Fruit fly (Drosophila melanogaster) whole organism, prepupa: ENCODE results near the gene LeuRS.
A peak's percentile ranks its signal among the peaks of the same experiment; 100 is the strongest.

Experiments
- CG10631 ChIP-seq: fragments of 200-800 bp; sonication (Bioruptor generic); optimal IDR thresholded peaks from 2 replicates; lab custom pipeline; 2016; ENCODE audit warnings: missing biosample characterization, missing genetic modification characterization
- CG10669 ChIP-seq: fragments of 200-800 bp; sonication (Bioruptor generic); optimal IDR thresholded peaks from 3 replicates; lab custom pipeline; 2018; ENCODE audit warnings: missing biosample characterization, mild to moderate bottlenecking, missing genetic modification characterization, moderate library complexity
- CG11294 ChIP-seq: fragments of 200-800 bp; sonication (Bioruptor generic); IDR thresholded peaks from 2 replicates; pipeline ENCODE4 v1.3.6; 2022; ENCODE audit warnings: missing biosample characterization, missing genetic modification characterization
- CG11762 ChIP-seq: fragments of 200-800 bp; sonication (Bioruptor generic); optimal IDR thresholded peaks from 3 replicates; lab custom pipeline; 2016; ENCODE audit warnings: missing biosample characterization, missing genetic modification characterization; ENCODE audit not compliant: insufficient read depth
- CG1621 ChIP-seq: fragments of 200-800 bp; sonication (Bioruptor generic); optimal IDR thresholded peaks from 3 replicates; lab custom pipeline; 2018; ENCODE audit warnings: missing biosample characterization, mild to moderate bottlenecking, missing genetic modification characterization
- CG16779 ChIP-seq: fragments of 200-800 bp; sonication (Bioruptor generic); optimal IDR thresholded peaks from 3 replicates; lab custom pipeline; 2017; ENCODE audit warnings: missing biosample characterization, mild to moderate bottlenecking, missing genetic modification characterization
- CG3032 ChIP-seq: fragments of 200-800 bp; optimal IDR thresholded peaks from 2 replicates; lab custom pipeline; 2019; ENCODE audit warnings: missing biosample characterization, mild to moderate bottlenecking, missing genetic modification characterization, moderate library complexity
- CG31627 ChIP-seq: fragments of 200-800 bp; sonication (Bioruptor generic); optimal IDR thresholded peaks from 3 replicates; lab custom pipeline; 2016; ENCODE audit warnings: missing biosample characterization, missing genetic modification characterization
- CG32006 ChIP-seq: fragments of 200-800 bp; sonication (Bioruptor generic); optimal IDR thresholded peaks from 3 replicates; lab custom pipeline; 2017; ENCODE audit warnings: missing biosample characterization, mild to moderate bottlenecking, missing genetic modification characterization
- CG34406 ChIP-seq: fragments of 200-800 bp; sonication (Bioruptor generic); optimal IDR thresholded peaks from 3 replicates; lab custom pipeline; 2016; ENCODE audit warnings: missing biosample characterization, missing genetic modification characterization
- CG3919 ChIP-seq: fragments of 200-800 bp; sonication (Bioruptor generic); optimal IDR thresholded peaks from 3 replicates; lab custom pipeline; 2016; ENCODE audit warnings: missing biosample characterization, missing genetic modification characterization
- CG6163 ChIP-seq: fragments of 200-800 bp; sonication (Bioruptor generic); IDR thresholded peaks from 3 replicates; pipeline ENCODE4 v1.3.6; 2022; ENCODE audit warnings: missing biosample characterization, missing genetic modification characterization
- CG6792 ChIP-seq: fragments of 200-800 bp; sonication (Bioruptor generic); optimal IDR thresholded peaks from 3 replicates; lab custom pipeline; 2016; ENCODE audit warnings: missing biosample characterization, missing genetic modification characterization
- CG6808 ChIP-seq: fragments of 200-800 bp; sonication (Bioruptor generic); optimal IDR thresholded peaks from 3 replicates; lab custom pipeline; 2017; ENCODE audit warnings: missing biosample characterization, missing genetic modification characterization, mild to moderate bottlenecking, moderate library complexity, missing genetic modification reagents
- CG6854 ChIP-seq: fragments of 200-800 bp; sonication (Bioruptor generic); optimal IDR thresholded peaks from 2 replicates; lab custom pipeline; 2017; ENCODE audit warnings: missing biosample characterization, mild to moderate bottlenecking, missing genetic modification characterization
- CG7368 ChIP-seq: fragments of 200-800 bp; sonication (Bioruptor generic); optimal IDR thresholded peaks from 3 replicates; lab custom pipeline; 2016; ENCODE audit warnings: missing biosample characterization, missing genetic modification characterization
- CG8119 ChIP-seq: fragments of 200-800 bp; sonication (Bioruptor generic); IDR thresholded peaks from 3 replicates; pipeline ENCODE4 v1.3.6; 2022; ENCODE audit warnings: missing biosample characterization, missing genetic modification characterization
- CG8632 ChIP-seq: fragments of 200-800 bp; sonication (Bioruptor generic); optimal IDR thresholded peaks from 3 replicates; lab custom pipeline; 2016; ENCODE audit warnings: missing biosample characterization, missing genetic modification characterization
- CG9139 ChIP-seq: fragments of 200-800 bp; sonication (Bioruptor generic); optimal IDR thresholded peaks from 3 replicates; lab custom pipeline; 2017; ENCODE audit warnings: missing biosample characterization, mild to moderate bottlenecking, missing genetic modification characterization
- Eip75B ChIP-seq: fragments of 200-800 bp; sonication (Bioruptor generic); optimal IDR thresholded peaks from 3 replicates; lab custom pipeline; 2016; ENCODE audit warnings: missing biosample characterization, missing genetic modification characterization
- Eip78C ChIP-seq: fragments of 200-800 bp; sonication (Bioruptor generic); peaks from one replicate; lab custom pipeline; 2016; ENCODE audit warnings: missing biosample characterization, missing genetic modification characterization
- Eip93F ChIP-seq: fragments of 200-800 bp; sonication (Bioruptor generic); optimal IDR thresholded peaks from 2 replicates; lab custom pipeline; 2016; ENCODE audit warnings: missing biosample characterization, mild to moderate bottlenecking, missing genetic modification characterization
- Ets21C ChIP-seq: fragments of 200-800 bp; sonication (Bioruptor generic); optimal IDR thresholded peaks from 3 replicates; lab custom pipeline; 2016; ENCODE audit warnings: missing biosample characterization, missing genetic modification characterization
- Ets96B ChIP-seq: fragments of 200-800 bp; optimal IDR thresholded peaks from 2 replicates; lab custom pipeline; 2019; ENCODE audit warnings: missing biosample characterization, mild to moderate bottlenecking, missing genetic modification characterization, moderate library complexity
- Gug ChIP-seq: fragments of 200-800 bp; sonication (Bioruptor generic); IDR thresholded peaks from 2 replicates; pipeline ENCODE4 v1.3.6; 2022; ENCODE audit warnings: missing biosample characterization, missing genetic modification characterization
- Hr38 ChIP-seq: sonication (Bioruptor generic); optimal IDR thresholded peaks from 2 replicates; lab custom pipeline; 2016; ENCODE audit warnings: missing biosample characterization, missing genetic modification characterization
- Hr39 ChIP-seq: fragments of 200-800 bp; sonication (Bioruptor generic); optimal IDR thresholded peaks from 2 replicates; lab custom pipeline; 2016; ENCODE audit warnings: missing biosample characterization, missing genetic modification characterization
- Hr4 ChIP-seq: fragments of 200-800 bp; sonication (Bioruptor generic); optimal IDR thresholded peaks from 3 replicates; lab custom pipeline; 2016; ENCODE audit warnings: missing biosample characterization, missing genetic modification characterization
- Lpt ChIP-seq: fragments of 200-800 bp; sonication (Bioruptor generic); optimal IDR thresholded peaks from 3 replicates; lab custom pipeline; 2016; ENCODE audit warnings: missing biosample characterization, missing genetic modification characterization
- Met ChIP-seq: fragments of 200-800 bp; sonication (Bioruptor generic); optimal IDR thresholded peaks from 3 replicates; lab custom pipeline; 2016; ENCODE audit warnings: missing biosample characterization, missing genetic modification characterization
- OdsH ChIP-seq: fragments of 200-800 bp; sonication (Bioruptor generic); optimal IDR thresholded peaks from 3 replicates; lab custom pipeline; 2016; ENCODE audit warnings: missing biosample characterization, missing genetic modification characterization
- Smox ChIP-seq: fragments of 200-800 bp; sonication (Bioruptor generic); optimal IDR thresholded peaks from 3 replicates; lab custom pipeline; 2016; ENCODE audit warnings: missing biosample characterization, missing genetic modification characterization
- Sox102F ChIP-seq: fragments of 200-800 bp; sonication (Bioruptor generic); optimal IDR thresholded peaks from 2 replicates; lab custom pipeline; 2016; ENCODE audit warnings: missing biosample characterization, mild to moderate bottlenecking, missing genetic modification characterization
- Sox14 ChIP-seq: fragments of 200-800 bp; sonication (Bioruptor generic); optimal IDR thresholded peaks from 3 replicates; lab custom pipeline; 2016; ENCODE audit warnings: missing biosample characterization, missing genetic modification characterization
- Sox15 ChIP-seq: fragments of 200-800 bp; sonication (Bioruptor generic); optimal IDR thresholded peaks from 3 replicates; lab custom pipeline; 2016; ENCODE audit warnings: missing biosample characterization, missing genetic modification characterization
- achi ChIP-seq: fragments of 200-800 bp; sonication (Bioruptor generic); optimal IDR thresholded peaks from 3 replicates; lab custom pipeline; 2016; ENCODE audit warnings: missing biosample characterization, missing genetic modification characterization
- acj6 ChIP-seq: fragments of 200-800 bp; sonication (Bioruptor generic); optimal IDR thresholded peaks from 3 replicates; lab custom pipeline; 2016; ENCODE audit warnings: missing biosample characterization, missing genetic modification characterization
- cyc ChIP-seq: fragments of 200-800 bp; sonication (Bioruptor generic); optimal IDR thresholded peaks from 3 replicates; lab custom pipeline; 2016; ENCODE audit warnings: missing biosample characterization, missing genetic modification characterization
- dac ChIP-seq: fragments of 200-800 bp; sonication (Bioruptor generic); optimal IDR thresholded peaks from 2 replicates; lab custom pipeline; 2017; ENCODE audit warnings: missing biosample characterization, mild to moderate bottlenecking, missing genetic modification characterization
- eg ChIP-seq: fragments of 200-800 bp; sonication (Bioruptor generic); IDR thresholded peaks from 3 replicates; pipeline ENCODE4 v1.3.6; 2022; ENCODE audit warnings: missing biosample characterization, missing genetic modification characterization
- esn ChIP-seq: fragments of 200-800 bp; sonication (Bioruptor generic); optimal IDR thresholded peaks from 2 replicates; lab custom pipeline; 2016; ENCODE audit warnings: missing biosample characterization, mild to moderate bottlenecking, missing genetic modification characterization, moderate library complexity
- fd59A ChIP-seq: fragments of 200-800 bp; sonication (Bioruptor generic); optimal IDR thresholded peaks from 2 replicates; lab custom pipeline; 2017; ENCODE audit warnings: missing biosample characterization, mild to moderate bottlenecking, missing genetic modification characterization, missing genetic modification reagents
- fd85E ChIP-seq: fragments of 200-800 bp; sonication (Bioruptor generic); optimal IDR thresholded peaks from 3 replicates; lab custom pipeline; 2016; ENCODE audit warnings: missing biosample characterization, missing genetic modification characterization
- fkh ChIP-seq: fragments of 200-800 bp; sonication (Bioruptor generic); optimal IDR thresholded peaks from 3 replicates; lab custom pipeline; 2017; ENCODE audit warnings: missing biosample characterization, mild to moderate bottlenecking, missing genetic modification characterization, moderate library complexity
- net ChIP-seq: fragments of 200-800 bp; sonication (Bioruptor generic); optimal IDR thresholded peaks from 3 replicates; lab custom pipeline; 2016; ENCODE audit warnings: missing biosample characterization, missing genetic modification characterization
- pdm3 ChIP-seq: fragments of 200-800 bp; sonication (Bioruptor generic); optimal IDR thresholded peaks from 3 replicates; lab custom pipeline; 2016; ENCODE audit warnings: missing biosample characterization, missing genetic modification characterization
- salr ChIP-seq, 2 experiments: fragments of 200-800 bp; sonication (Bioruptor generic); optimal IDR thresholded peaks; 3 replicates each; lab custom pipeline; 2016 to 2018; ENCODE audit warnings: missing biosample characterization in 2 of 2, missing genetic modification characterization in 2 of 2, mild to moderate bottlenecking in 1 of 2
- ss ChIP-seq, 2 experiments: fragments of 200-800 bp; sonication (Bioruptor generic); optimal IDR thresholded peaks; 2 replicates in 1 of 2; 3 replicates in 1 of 2; lab custom pipeline; 2017 to 2018; ENCODE audit warnings: mild to moderate bottlenecking in 2 of 2, missing biosample characterization in 2 of 2, missing genetic modification characterization in 2 of 2, moderate library complexity in 1 of 2
- svp ChIP-seq: fragments of 200-800 bp; sonication (Bioruptor generic); peaks from one replicate; lab custom pipeline; 2016; ENCODE audit warnings: missing biosample characterization, missing genetic modification characterization
- vri ChIP-seq: fragments of 200-800 bp; sonication (Bioruptor generic); optimal IDR thresholded peaks from 3 replicates; lab custom pipeline; 2016; ENCODE audit warnings: missing biosample characterization, mild to moderate bottlenecking, missing genetic modification characterization

Gene LeuRS

dm6 chr2L:3562435-3562834 lies 48.0 kb upstream of the LeuRS start (continued):
- peak; percentile 40 for TF ChIP-seq CG1621 (tag; lab: Kevin White, UChicago)
- peak; percentile 58 for TF ChIP-seq pdm3 (GFP tag; lab: Kevin White, UChicago)
- TF ChIP-seq svp (GFP tag; lab: Kevin White, UChicago): peak; percentile 64
- no peak for TF ChIP-seq Eip93F
- peak; percentile 24 for TF ChIP-seq Ets21C (GFP tag; lab: Kevin White, UChicago)
- TF ChIP-seq CG9139: peak; percentile 18
- no peak for TF ChIP-seq Hr4 (GFP tag; lab: Kevin White, UChicago)
- TF ChIP-seq Gug (GFP tag; lab: Robert Waterston, UW): no peak
- peak; percentile 3 for TF ChIP-seq net (GFP tag; lab: Kevin White, UChicago)
- peak; percentile 74 for TF ChIP-seq Eip78C (GFP tag; lab: Kevin White, UChicago)
- no peak for TF ChIP-seq CG6854

- no peak for TF ChIP-seq CG9139
- TF ChIP-seq cyc (GFP tag; lab: Kevin White, UChicago): no peak
- no peak for TF ChIP-seq CG7368 (GFP tag; lab: Kevin White, UChicago)
- TF ChIP-seq OdsH (GFP tag; lab: Kevin White, UChicago): peak; percentile 63
- TF ChIP-seq CG31627 (GFP tag; lab: Kevin White, UChicago): peak; percentile 9
- peak; percentile 43 for TF ChIP-seq Ets96B (tag; lab: Kevin White, UChicago)
- TF ChIP-seq CG8119 (GFP tag; lab: Robert Waterston, UW): no peak
- peak; percentile 55 for TF ChIP-seq Met (GFP tag; lab: Kevin White, UChicago)
- TF ChIP-seq achi (GFP tag; lab: Kevin White, UChicago): peak; percentile 43
- TF ChIP-seq fkh (GFP tag; lab: Kevin White, UChicago): no peak
- TF ChIP-seq CG8632 (GFP tag; lab: Kevin White, UChicago): no peak
- TF ChIP-seq Eip78C (GFP tag; lab: Kevin White, UChicago): peak; percentile 57
- no peak for TF ChIP-seq salr (GFP tag; optimal IDR thresholded peaks at IDR 0.05; lab: Kevin White, UChicago)
- TF ChIP-seq fd59A (GFP tag; lab: Kevin White, UChicago): peak; percentile 6
- TF ChIP-seq CG10631 (GFP tag; lab: Kevin White, UChicago): peak; percentile 27
- peak; percentile 32 for TF ChIP-seq CG10669 (GFP tag; lab: Kevin White, UChicago)
- no peak for TF ChIP-seq Hr38 (GFP tag; lab: Kevin White, UChicago)
- peak; percentile 5 for TF ChIP-seq CG6792 (GFP tag; lab: Kevin White, UChicago)
- no peak for TF ChIP-seq dac (GFP tag; lab: Kevin White, UChicago)
- no peak for TF ChIP-seq Hr39 (GFP tag; lab: Kevin White, UChicago)
- no peak for TF ChIP-seq Eip93F
- peak; percentile 19; the same call in 1 of the 3 replicates for TF ChIP-seq CG6163 (GFP tag; lab: Robert Waterston, UW)
- TF ChIP-seq Sox15: no peak
- TF ChIP-seq Sox102F: peak; percentile 38
- no peak for TF ChIP-seq CG3919 (GFP tag; lab: Kevin White, UChicago)
- peak; percentile 1 for TF ChIP-seq CG11762
- TF ChIP-seq fd85E: no peak
- TF ChIP-seq CG3032 (tag; lab: Kevin White, UChicago): peak; percentile 14
- TF ChIP-seq eg (GFP tag; lab: Robert Waterston, UW): no peak
- no peak for TF ChIP-seq CG32006 (GFP tag; lab: Kevin White, UChicago)
- TF ChIP-seq CG6854: no peak
- TF ChIP-seq Lpt (GFP tag; lab: Kevin White, UChicago): no peak
- TF ChIP-seq net (GFP tag; lab: Kevin White, UChicago): no peak
- no peak for TF ChIP-seq CG11294 (GFP tag; lab: Robert Waterston, UW)
- TF ChIP-seq Smox: peak; percentile 42
- no peak for TF ChIP-seq Eip75B (GFP tag; lab: Kevin White, UChicago)
- peak; percentile 58 for TF ChIP-seq esn (GFP tag; lab: Kevin White, UChicago)
- TF ChIP-seq CG1621 (tag; lab: Kevin White, UChicago): no peak
- no peak for TF ChIP-seq Sox14
- TF ChIP-seq CG6808 (GFP tag; lab: Kevin White, UChicago): no peak
- peak; percentile 18 for TF ChIP-seq CG34406 (GFP tag; lab: Kevin White, UChicago)
- TF ChIP-seq Ets21C (GFP tag; lab: Kevin White, UChicago): no peak
- peak; percentile 56 for TF ChIP-seq svp (GFP tag; lab: Kevin White, UChicago)
- TF ChIP-seq ss (GFP tag; optimal IDR thresholded peaks at IDR 0.05; lab: Kevin White, UChicago): no peak
- TF ChIP-seq vri (GFP tag; lab: Kevin White, UChicago): peak; percentile 30
- TF ChIP-seq pdm3 (GFP tag; lab: Kevin White, UChicago): peak; percentile 46
- no peak for TF ChIP-seq CG16779 (tag; lab: Kevin White, UChicago)
- peak; percentile 33 for TF ChIP-seq acj6
Measured at dm6 chr2L:3559647-3560046, 45.2 kb upstream of the LeuRS start.
